Fruit fly (Drosophila melanogaster) Kc167 (cell line): ENCODE results near the gene Mks1.

Experiments
- Myc ChIP-seq: fragments of >200 bp; optimal IDR thresholded peaks from 2 replicates; lab custom pipeline; 2017; ENCODE audit warnings: missing external identifiers
- h ChIP-seq: fragments of >200 bp; optimal IDR thresholded peaks from 3 replicates; lab custom pipeline; 2018; ENCODE audit warnings: missing external identifiers

DNA sequence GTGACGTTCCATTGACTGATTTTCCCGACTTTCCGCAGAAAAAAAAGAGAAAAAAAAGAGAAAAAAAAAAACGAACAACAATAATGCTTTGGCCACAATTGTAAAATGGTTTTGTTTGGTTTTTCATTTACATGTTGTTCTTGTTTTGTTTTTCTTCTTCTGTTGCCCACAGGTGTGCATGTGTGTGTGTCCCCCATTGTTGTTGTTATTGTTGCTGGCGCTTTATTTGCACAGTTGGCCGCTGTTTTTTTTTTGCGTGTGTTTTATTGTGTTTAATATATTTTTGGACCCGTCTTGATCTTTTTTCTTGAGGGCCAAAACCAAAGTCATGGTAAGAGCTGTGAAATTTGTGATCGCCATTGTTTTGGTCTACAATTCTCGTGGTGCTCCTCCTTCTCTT, 1.7 kb upstream of the Mks1 start:
- TF ChIP-seq h (lab: Kevin White, UChicago): no peak
- TF ChIP-seq Myc (lab: Kevin White, UChicago): no peak
